Worm (Caenorhabditis elegans) whole organism, mixed stage, embryonic: ENCODE data around the gene H02F09.3.

Experiments used
- M03D4.4 ChIP-seq: sonication (generic microtip); optimal IDR thresholded peaks from 2 replicates; lab custom pipeline; 2017; ENCODE audit warnings: mild to moderate bottlenecking, missing genetic modification characterization, missing compliant biosample characterization
- ceh-39 ChIP-seq: fragments of 150-350 bp; optimal IDR thresholded peaks from 2 replicates; lab custom pipeline; 2014; ENCODE audit warnings: missing biosample characterization, missing genetic modification characterization
- ceh-83 ChIP-seq: fragments of 200-800 bp; sonication (Bioruptor generic); optimal IDR thresholded peaks from 2 replicates; lab custom pipeline; 2018; ENCODE audit warnings: mild to moderate bottlenecking, missing genetic modification characterization, missing compliant biosample characterization
- elt-1 ChIP-seq: sonication (generic microtip); optimal IDR thresholded peaks from 2 replicates; lab custom pipeline; 2017; ENCODE audit warnings: missing genetic modification characterization, mild to moderate bottlenecking, missing compliant biosample characterization, antibody characterized with exemption, moderate library complexity, borderline replicate concordance; ENCODE audit not compliant: insufficient read depth
- elt-3 ChIP-seq: fragments of 150-350 bp; optimal IDR thresholded peaks from 2 replicates; lab custom pipeline; 2014; ENCODE audit warnings: missing biosample characterization, missing genetic modification characterization
- ham-2 ChIP-seq: fragments of 200-800 bp; sonication (Bioruptor generic); optimal IDR thresholded peaks from 2 replicates; lab custom pipeline; 2018; ENCODE audit warnings: mild to moderate bottlenecking, missing genetic modification characterization, missing compliant biosample characterization
- nhr-237 ChIP-seq: fragments of 150-350 bp; optimal IDR thresholded peaks from 2 replicates; lab custom pipeline; 2014; ENCODE audit warnings: missing biosample characterization, missing genetic modification characterization
- nhr-28 ChIP-seq: fragments of 150-350 bp; optimal IDR thresholded peaks from 2 replicates; lab custom pipeline; 2014; ENCODE audit warnings: missing biosample characterization, missing genetic modification characterization
- pha-4 ChIP-seq: fragments of 150-350 bp; optimal IDR thresholded peaks from 2 replicates; lab custom pipeline; 2018; ENCODE audit warnings: missing biosample characterization, missing genetic modification reagents, missing genetic modification characterization
- snpc-4 ChIP-seq: fragments of 150-350 bp; optimal IDR thresholded peaks from 2 replicates; lab custom pipeline; 2014; ENCODE audit warnings: missing biosample characterization, missing genetic modification characterization
- sptf-1 ChIP-seq: sonication (generic microtip); optimal IDR thresholded peaks from 2 replicates; lab custom pipeline; 2017; ENCODE audit warnings: mild to moderate bottlenecking, missing genetic modification characterization, moderate library complexity, missing compliant biosample characterization
- tbx-8 ChIP-seq: fragments of 200-800 bp; sonication (Bioruptor generic); optimal IDR thresholded peaks from 2 replicates; lab custom pipeline; 2018; ENCODE audit warnings: mild to moderate bottlenecking, missing genetic modification characterization, moderate library complexity, missing compliant biosample characterization
- unc-62 ChIP-seq: fragments of 150-350 bp; optimal IDR thresholded peaks from 2 replicates; lab custom pipeline; 2014; ENCODE audit warnings: missing biosample characterization, missing genetic modification reagents, missing genetic modification characterization
- ztf-11 ChIP-seq: fragments of 150-350 bp; optimal IDR thresholded peaks from 2 replicates; lab custom pipeline; 2014; ENCODE audit warnings: missing biosample characterization, missing genetic modification characterization

- TF ChIP-seq elt-1 (tag; lab: Kevin White, UChicago) (no peak), snpc-4 (tag; lab: Kevin White, UChicago) (no peak), M03D4.4 (no peak), ham-2 (GFP tag; lab: Kevin White, UChicago) (no peak), ztf-11 (tag; lab: Kevin White, UChicago) (no peak), elt-3 (no peak), unc-62 (GFP tag; lab: Kevin White, UChicago) (peak; percentile 1), ceh-39 (no peak), pha-4 (no peak), sptf-1 (peak; percentile 2), tbx-8 (GFP tag; lab: Kevin White, UChicago) (no peak), ceh-83 (GFP tag; lab: Kevin White, UChicago) (no peak), nhr-237 (tag; lab: Kevin White, UChicago) (no peak), nhr-28 (no peak)
Measured at ce11 chrX:1522068-1522467, 46.4 kb upstream of the H02F09.3 start.
